Fruit fly (Drosophila melanogaster) whole organism, embryonic: ENCODE measurements around the gene CG31867.

Experiments
- CG10147 ChIP-seq: fragments of 200-800 bp; sonication (Bioruptor generic); optimal IDR thresholded peaks from 2 replicates; lab custom pipeline; 2019; ENCODE audit warnings: missing biosample characterization, mild to moderate bottlenecking, missing genetic modification characterization, moderate library complexity
- CG11504 ChIP-seq: fragments of 200-800 bp; sonication (Bioruptor generic); optimal IDR thresholded peaks from 3 replicates; lab custom pipeline; 2019; ENCODE audit warnings: missing biosample characterization, mild to moderate bottlenecking, missing genetic modification characterization, moderate library complexity
- CG13287 ChIP-seq: fragments of 200-800 bp; sonication (Bioruptor generic); IDR thresholded peaks from 2 replicates; pipeline ENCODE4 v1.3.6; 2022; ENCODE audit warnings: missing biosample characterization, missing genetic modification characterization; ENCODE audit not compliant: partially characterized antibody
- CG13624 ChIP-seq: fragments of 200-800 bp; sonication (Bioruptor generic); optimal IDR thresholded peaks from 2 replicates; lab custom pipeline; 2016; ENCODE audit warnings: missing biosample characterization, missing genetic modification characterization
- CG14014 ChIP-seq: fragments of 200-800 bp; sonication (Bioruptor generic); IDR thresholded peaks from 2 replicates; pipeline ENCODE4 v1.3.6; 2022; ENCODE audit warnings: missing biosample characterization, missing genetic modification characterization
- CG14441 ChIP-seq: fragments of 200-800 bp; sonication (Bioruptor generic); IDR thresholded peaks from 2 replicates; pipeline ENCODE4 v1.3.6; 2022; ENCODE audit warnings: missing biosample characterization, missing genetic modification characterization
- CG1529 ChIP-seq: fragments of 200-800 bp; sonication (Bioruptor generic); optimal IDR thresholded peaks from 3 replicates; lab custom pipeline; 2018; ENCODE audit warnings: missing biosample characterization, missing genetic modification characterization
- CG1603 ChIP-seq: fragments of 200-800 bp; sonication (Bioruptor generic); optimal IDR thresholded peaks from 2 replicates; lab custom pipeline; 2019; ENCODE audit warnings: missing biosample characterization, mild to moderate bottlenecking, missing genetic modification characterization, moderate library complexity
- CG16815 ChIP-seq: fragments of 200-800 bp; sonication (Bioruptor generic); optimal IDR thresholded peaks from 3 replicates; lab custom pipeline; 2017; ENCODE audit warnings: missing biosample characterization, mild to moderate bottlenecking, missing genetic modification characterization
- CG17612 ChIP-seq: fragments of 200-800 bp; sonication (Bioruptor generic); IDR thresholded peaks from 2 replicates; pipeline ENCODE4 v1.3.6; 2022; ENCODE audit warnings: missing biosample characterization, missing genetic modification characterization
- CG18619 ChIP-seq: fragments of 200-800 bp; sonication (Bioruptor generic); optimal IDR thresholded peaks from 3 replicates; lab custom pipeline; 2017; ENCODE audit warnings: missing biosample characterization, mild to moderate bottlenecking, missing genetic modification characterization
- CG30020 ChIP-seq: fragments of 200-800 bp; optimal IDR thresholded peaks from 2 replicates; lab custom pipeline; 2019; ENCODE audit warnings: missing biosample characterization, mild to moderate bottlenecking, missing genetic modification characterization, moderate library complexity
- CG3065 ChIP-seq: fragments of 200-800 bp; sonication (Bioruptor generic); optimal IDR thresholded peaks from 2 replicates; lab custom pipeline; 2016; ENCODE audit warnings: missing biosample characterization, missing genetic modification characterization
- CG31365 ChIP-seq: fragments of 200-800 bp; sonication (Bioruptor generic); optimal IDR thresholded peaks from 2 replicates; lab custom pipeline; 2018; ENCODE audit warnings: missing biosample characterization, mild to moderate bottlenecking, missing genetic modification characterization
- CG32532 ChIP-seq: fragments of 200-800 bp; sonication (Bioruptor generic); IDR thresholded peaks from 2 replicates; pipeline ENCODE4 v1.3.6; 2022; ENCODE audit warnings: missing biosample characterization, missing genetic modification characterization
- CG3995 ChIP-seq: fragments of 200-800 bp; sonication (Bioruptor generic); optimal IDR thresholded peaks from 3 replicates; lab custom pipeline; 2016; ENCODE audit warnings: missing biosample characterization, missing genetic modification characterization
- CG6254 ChIP-seq: fragments of 200-800 bp; sonication (Bioruptor generic); optimal IDR thresholded peaks from 3 replicates; lab custom pipeline; 2017; ENCODE audit warnings: mild to moderate bottlenecking, missing biosample characterization, missing genetic modification reagents, missing genetic modification characterization
- CG6765 ChIP-seq: fragments of 200-800 bp; sonication (Bioruptor generic); optimal IDR thresholded peaks from 3 replicates; lab custom pipeline; 2017; ENCODE audit warnings: missing biosample characterization, mild to moderate bottlenecking, missing genetic modification characterization
- CG6813 ChIP-seq: fragments of 200-800 bp; sonication (Bioruptor generic); optimal IDR thresholded peaks from 2 replicates; lab custom pipeline; 2017; ENCODE audit warnings: missing biosample characterization, missing genetic modification characterization, mild to moderate bottlenecking, moderate library complexity, missing genetic modification reagents
- CG8281 ChIP-seq: fragments of 200-800 bp; sonication (Bioruptor generic); optimal IDR thresholded peaks from 2 replicates; lab custom pipeline; 2018; ENCODE audit warnings: missing biosample characterization, mild to moderate bottlenecking, missing genetic modification characterization, moderate library complexity
- CG8924 ChIP-seq: fragments of 200-800 bp; optimal IDR thresholded peaks from 3 replicates; lab custom pipeline; 2019; ENCODE audit warnings: missing biosample characterization, mild to moderate bottlenecking, missing genetic modification characterization, moderate library complexity
- CG9727 ChIP-seq: fragments of 200-800 bp; sonication (Bioruptor generic); optimal IDR thresholded peaks from 3 replicates; lab custom pipeline; 2017; ENCODE audit warnings: missing biosample characterization, mild to moderate bottlenecking, missing genetic modification characterization
- CG9932 ChIP-seq: fragments of 200-800 bp; sonication (Bioruptor generic); IDR thresholded peaks from 2 replicates; pipeline ENCODE4 v1.3.6; 2022; ENCODE audit warnings: missing biosample characterization, missing genetic modification characterization
- Dp ChIP-seq: fragments of 200-800 bp; sonication (Bioruptor generic); optimal IDR thresholded peaks from 2 replicates; lab custom pipeline; 2018; ENCODE audit warnings: missing biosample characterization, mild to moderate bottlenecking, missing genetic modification characterization, moderate library complexity
- MESR4 ChIP-seq: fragments of 200-800 bp; sonication (Bioruptor generic); optimal IDR thresholded peaks from 2 replicates; lab custom pipeline; 2018; ENCODE audit warnings: missing biosample characterization, mild to moderate bottlenecking, missing genetic modification characterization, moderate library complexity
- Med ChIP-seq: fragments of 200-800 bp; sonication (Bioruptor generic); peaks from one replicate; lab custom pipeline; 2016; ENCODE audit warnings: missing biosample characterization, missing genetic modification characterization, mild to moderate bottlenecking, inconsistent platforms, moderate library complexity
- Mrtf ChIP-seq: fragments of 200-800 bp; sonication (Bioruptor generic); IDR thresholded peaks from 3 replicates; pipeline ENCODE4 v1.3.6; 2022; ENCODE audit warnings: missing biosample characterization, missing genetic modification characterization
- NFAT ChIP-seq: fragments of 200-800 bp; sonication (Bioruptor generic); IDR thresholded peaks from 2 replicates; pipeline ENCODE4 v1.3.6; 2022; ENCODE audit warnings: missing biosample characterization, missing genetic modification characterization
- Oli ChIP-seq: fragments of 200-800 bp; sonication (Bioruptor generic); optimal IDR thresholded peaks from 2 replicates; lab custom pipeline; 2018; ENCODE audit warnings: missing biosample characterization, mild to moderate bottlenecking, missing genetic modification characterization, moderate library complexity
- Poxn ChIP-seq: fragments of 200-800 bp; sonication (Bioruptor generic); IDR thresholded peaks from 2 replicates; pipeline ENCODE4 v1.3.6; 2022; ENCODE audit warnings: missing biosample characterization, missing genetic modification characterization
- caup ChIP-seq: fragments of 200-800 bp; sonication (Bioruptor generic); optimal IDR thresholded peaks from 3 replicates; lab custom pipeline; 2017; ENCODE audit warnings: missing biosample characterization, mild to moderate bottlenecking, missing genetic modification characterization, moderate library complexity; ENCODE audit not compliant: severe bottlenecking
- dmrt99B ChIP-seq: fragments of 200-800 bp; sonication (Bioruptor generic); optimal IDR thresholded peaks from 2 replicates; lab custom pipeline; 2018; ENCODE audit warnings: missing biosample characterization, mild to moderate bottlenecking, missing genetic modification characterization, moderate library complexity
- ewg ChIP-seq: fragments of 200-800 bp; sonication (Bioruptor generic); optimal IDR thresholded peaks from 3 replicates; lab custom pipeline; 2017; ENCODE audit warnings: mild to moderate bottlenecking, missing biosample characterization, missing genetic modification reagents, missing genetic modification characterization
- fd3F ChIP-seq: fragments of 200-800 bp; sonication (Bioruptor generic); optimal IDR thresholded peaks from 2 replicates; lab custom pipeline; 2018; ENCODE audit warnings: missing biosample characterization, mild to moderate bottlenecking, missing genetic modification characterization, moderate library complexity
- gsb-n ChIP-seq: fragments of 200-800 bp; sonication (Bioruptor generic); optimal IDR thresholded peaks from 3 replicates; lab custom pipeline; 2018; ENCODE audit warnings: missing biosample characterization, mild to moderate bottlenecking, missing genetic modification characterization
- her ChIP-seq: fragments of 200-800 bp; sonication (Bioruptor generic); optimal IDR thresholded peaks from 2 replicates; lab custom pipeline; 2016; ENCODE audit warnings: missing biosample characterization, missing genetic modification characterization
- ind ChIP-seq: fragments of 200-800 bp; sonication (Bioruptor generic); optimal IDR thresholded peaks from 3 replicates; lab custom pipeline; 2016; ENCODE audit warnings: missing biosample characterization, missing genetic modification characterization
- inv ChIP-seq: fragments of 200-800 bp; sonication (Bioruptor generic); IDR thresholded peaks from 2 replicates; pipeline ENCODE4 v1.3.6; 2022; ENCODE audit warnings: missing biosample characterization, missing genetic modification characterization; ENCODE audit not compliant: partially characterized antibody
- mam ChIP-seq: fragments of 200-800 bp; sonication (Bioruptor generic); optimal IDR thresholded peaks from 3 replicates; lab custom pipeline; 2016; ENCODE audit warnings: missing biosample characterization, missing genetic modification characterization
- pita ChIP-seq: fragments of 200-800 bp; sonication (Bioruptor generic); optimal IDR thresholded peaks from 2 replicates; lab custom pipeline; 2017; ENCODE audit warnings: missing biosample characterization, mild to moderate bottlenecking, missing genetic modification characterization
- pnt ChIP-seq: fragments of 200-800 bp; sonication (Bioruptor generic); optimal IDR thresholded peaks from 3 replicates; lab custom pipeline; 2016; ENCODE audit warnings: missing biosample characterization, missing genetic modification characterization
- pros ChIP-seq: fragments of 200-800 bp; sonication (Bioruptor generic); optimal IDR thresholded peaks from 3 replicates; lab custom pipeline; 2019; ENCODE audit warnings: missing biosample characterization, mild to moderate bottlenecking, missing genetic modification characterization, moderate library complexity
- seq ChIP-seq: fragments of 200-800 bp; sonication (Bioruptor generic); IDR thresholded peaks from 2 replicates; pipeline ENCODE4 v1.3.6; 2022; ENCODE audit warnings: missing biosample characterization, missing genetic modification characterization
- sim ChIP-seq: fragments of 200-800 bp; sonication (Bioruptor generic); IDR thresholded peaks from 2 replicates; pipeline ENCODE4 v1.3.6; 2022; ENCODE audit warnings: missing biosample characterization, missing genetic modification characterization
- ssp ChIP-seq: fragments of 200-800 bp; sonication (Bioruptor generic); IDR thresholded peaks from 2 replicates; pipeline ENCODE4 v1.3.6; 2022; ENCODE audit warnings: missing biosample characterization, missing genetic modification characterization
- tin ChIP-seq: fragments of 200-800 bp; sonication (Bioruptor generic); optimal IDR thresholded peaks from 3 replicates; lab custom pipeline; 2016; ENCODE audit warnings: missing biosample characterization, missing genetic modification characterization
- ttk ChIP-seq: fragments of 200-800 bp; sonication (Bioruptor generic); IDR thresholded peaks from 2 replicates; pipeline ENCODE4 v2.1.2; 2022; ENCODE audit warnings: missing biosample characterization, missing genetic modification characterization
- z ChIP-seq: fragments of 200-800 bp; sonication (Bioruptor generic); IDR thresholded peaks from 3 replicates; pipeline ENCODE4 v1.3.6; 2022; ENCODE audit warnings: missing biosample characterization, missing genetic modification characterization
- zen ChIP-seq: fragments of 200-800 bp; sonication (Bioruptor generic); optimal IDR thresholded peaks from 3 replicates; lab custom pipeline; 2018; ENCODE audit warnings: missing biosample characterization, mild to moderate bottlenecking, missing genetic modification characterization, moderate library complexity

CG31867 gene

DNA sequence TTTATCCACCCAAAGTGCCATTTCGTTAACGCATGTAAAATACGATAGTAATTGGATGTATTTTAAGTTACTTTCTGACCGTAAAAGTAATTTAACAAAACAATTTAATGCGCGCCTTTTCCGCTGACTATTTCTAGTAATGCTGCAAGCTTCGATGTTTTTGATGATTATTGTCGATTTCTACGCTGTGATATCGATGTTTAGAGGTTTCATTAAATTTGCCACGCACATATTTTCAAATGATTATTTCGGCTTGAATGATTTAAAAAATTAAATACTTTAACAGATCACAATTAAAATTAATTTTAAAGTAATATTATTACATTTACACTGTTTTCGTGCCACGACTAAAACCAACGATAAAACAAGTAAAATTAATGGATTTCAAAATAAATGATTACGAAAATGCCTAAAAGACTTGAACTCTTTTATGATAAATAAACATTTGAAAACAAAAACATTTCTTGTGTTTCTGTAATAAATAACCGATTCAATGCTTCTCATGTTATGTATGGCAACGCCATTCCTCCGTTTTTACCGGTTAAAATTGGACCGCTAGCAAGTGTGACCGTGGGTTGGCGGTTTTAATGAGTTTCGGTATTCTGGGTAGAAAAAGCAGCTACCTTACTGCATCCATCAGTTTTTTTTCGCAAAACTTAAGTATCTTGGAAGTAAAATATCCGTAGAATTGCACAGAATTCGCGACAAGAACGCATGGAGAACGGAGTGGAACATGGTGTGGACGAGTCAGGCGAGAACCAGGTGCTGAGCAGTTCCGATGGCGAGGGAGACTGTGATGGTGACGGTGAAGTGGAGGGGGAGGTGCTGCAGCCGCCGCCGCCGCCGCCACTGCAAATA is 14.8 kb downstream of the CG31867 start, which contains the start of the genes RfC38 and CG4751 (continued):
- no peak for TF ChIP-seq her (GFP tag; lab: Kevin White, UChicago)
- peak; percentile 1 for TF ChIP-seq CG8924 (tag; lab: Kevin White, UChicago)
- no peak for TF ChIP-seq ind (GFP tag; lab: Kevin White, UChicago)
- no peak for TF ChIP-seq CG10147 (GFP tag; lab: Kevin White, UChicago)
- TF ChIP-seq CG3995: peak; percentile 51
- no peak for TF ChIP-seq CG1529
- no peak for TF ChIP-seq gsb-n (tag; lab: Kevin White, UChicago)
- TF ChIP-seq CG1603 (tag; lab: Kevin White, UChicago): no peak
- no peak for TF ChIP-seq fd3F
- peak; percentile 98 for TF ChIP-seq MESR4
- peak; percentile 76 for TF ChIP-seq CG13287 (GFP tag; lab: Robert Waterston, UW)
- no peak for TF ChIP-seq CG8281
- TF ChIP-seq mam (GFP tag; lab: Kevin White, UChicago): no peak
- no peak for TF ChIP-seq CG16815 (GFP tag; lab: Kevin White, UChicago)
- no peak for TF ChIP-seq tin
- TF ChIP-seq CG13624 (GFP tag; lab: Kevin White, UChicago): no peak
- no peak for TF ChIP-seq pita (GFP tag; lab: Kevin White, UChicago)
- no peak for TF ChIP-seq dmrt99B (tag; lab: Kevin White, UChicago)
- TF ChIP-seq inv: peak; percentile 50; the same call in 1 of the 2 replicates
- no peak for TF ChIP-seq seq (GFP tag; lab: Robert Waterston, UW)
- TF ChIP-seq CG11504 (tag; lab: Kevin White, UChicago): no peak
- TF ChIP-seq CG6765: no peak
- no peak for TF ChIP-seq CG14014 (GFP tag; lab: Robert Waterston, UW)
- no peak for TF ChIP-seq Oli
- no peak for TF ChIP-seq pros (GFP tag; lab: Kevin White, UChicago)
- TF ChIP-seq Dp (GFP tag; lab: Kevin White, UChicago): peak; percentile 65
- no peak for TF ChIP-seq pnt (GFP tag; lab: Kevin White, UChicago)
- TF ChIP-seq zen (tag; lab: Kevin White, UChicago): peak; percentile 73
- TF ChIP-seq CG3065 (GFP tag; lab: Kevin White, UChicago): no peak
- peak; percentile 29 for TF ChIP-seq CG30020 (tag; lab: Kevin White, UChicago)
- no peak for TF ChIP-seq sim (GFP tag; lab: Robert Waterston, UW)
- no peak for TF ChIP-seq CG14441
- TF ChIP-seq Med (GFP tag; lab: Kevin White, UChicago): peak; percentile 73
- no peak for TF ChIP-seq CG17612 (GFP tag; lab: Robert Waterston, UW)
- no peak for TF ChIP-seq ttk
- TF ChIP-seq CG32532: no peak
- peak; percentile 3 for TF ChIP-seq CG9727
- no peak for TF ChIP-seq CG6254
- no peak for TF ChIP-seq ssp (GFP tag; lab: Robert Waterston, UW)
- 0 out of 2 replicates have a peak, but pooled peaks have one; percentile 13 for TF ChIP-seq CG9932 (GFP tag; lab: Robert Waterston, UW)
- no peak for TF ChIP-seq CG31365 (tag; lab: Kevin White, UChicago)
- TF ChIP-seq Mrtf (GFP tag; lab: Robert Waterston, UW): no peak
- no peak for TF ChIP-seq Poxn (GFP tag; lab: Robert Waterston, UW)
- TF ChIP-seq CG6813: no peak
- no peak for TF ChIP-seq caup (GFP tag; lab: Kevin White, UChicago)
- TF ChIP-seq z (GFP tag; lab: Robert Waterston, UW): no peak
- TF ChIP-seq NFAT: no peak
- TF ChIP-seq ewg (GFP tag; lab: Kevin White, UChicago): no peak
- TF ChIP-seq CG18619: no peak
